Worm (Caenorhabditis elegans): Measurements from ENCODE around the gene puf-9.

The puf-9 gene

DNA sequence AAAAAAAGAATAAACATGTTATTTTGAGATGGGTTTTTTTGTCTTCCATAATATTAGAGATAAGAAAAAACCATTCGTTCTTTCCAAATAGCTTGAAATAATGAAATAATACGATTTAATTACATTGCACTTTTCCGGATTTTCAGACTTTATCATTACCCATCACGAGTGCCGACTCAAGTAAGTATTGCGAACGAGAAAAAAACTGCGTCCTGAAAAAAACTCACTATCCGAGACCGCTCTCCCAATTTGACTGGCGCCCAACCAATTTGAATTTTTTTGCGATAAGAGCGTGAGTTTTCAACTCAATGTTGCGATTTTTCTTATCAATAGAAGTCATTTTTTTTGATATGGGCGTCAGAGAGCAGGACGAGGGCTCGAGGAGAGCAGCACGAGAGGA lies 28.4 kb upstream of the puf-9 start:
- TF ChIP-seq F13H6.1 (tag; optimal IDR thresholded peaks at IDR 0.05) (peak; percentile 37), sma-9 (GFP tag; optimal IDR thresholded peaks at IDR 0.05) (no peak), sma-9 (tag; optimal IDR thresholded peaks at IDR 0.05) (no peak), crh-2 (tag; optimal IDR thresholded peaks at IDR 0.05) (peak; percentile 23), ZK546.5 (tag; optimal IDR thresholded peaks at IDR 0.05) (no peak), lin-13 (GFP tag; optimal IDR thresholded peaks at IDR 0.05) (no peak), ztf-1 (GFP tag; conservative IDR thresholded peaks at IDR 0.05) (no peak), nhr-21 (tag; optimal IDR thresholded peaks at IDR 0.05) (no peak), R02D3.7 (tag; optimal IDR thresholded peaks at IDR 0.05) (no peak), gmeb-1 (tag; optimal IDR thresholded peaks at IDR 0.05) (peak; percentile 2), fos-1 (tag; optimal IDR thresholded peaks at IDR 0.05) (peak; percentile 54), mab-5 (tag; optimal IDR thresholded peaks at IDR 0.05) (no peak), ceh-16 (tag; optimal IDR thresholded peaks at IDR 0.05) (no peak)

DNA sequence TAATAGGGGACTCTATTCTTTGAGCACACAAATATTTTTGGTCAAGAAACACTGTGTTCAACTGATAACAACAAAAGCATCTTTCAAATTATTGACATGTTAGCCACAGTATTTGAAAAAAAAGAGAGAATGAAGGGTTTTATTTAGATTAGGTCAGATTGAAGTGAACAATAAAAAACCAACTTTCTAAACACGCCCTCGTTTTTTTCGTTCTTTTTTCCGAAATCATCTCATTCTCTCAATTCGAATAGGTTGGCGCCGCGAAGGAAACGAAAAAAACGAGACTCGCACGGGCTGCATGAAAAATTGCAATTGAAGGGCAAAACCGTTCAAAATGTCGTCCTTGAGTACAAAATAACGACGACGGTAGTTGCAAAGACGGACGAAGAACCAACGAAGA lies 27.1 kb upstream of the puf-9 start:
- TF ChIP-seq F13H6.1 (tag; optimal IDR thresholded peaks at IDR 0.05) (no peak), sma-3 (GFP tag; optimal IDR thresholded peaks at IDR 0.05) (no peak), lsy-2 (tag; optimal IDR thresholded peaks at IDR 0.05) (no peak), mbf-1 (tag; optimal IDR thresholded peaks at IDR 0.05) (no peak), nhr-21 (tag; optimal IDR thresholded peaks at IDR 0.05) (no peak), nhr-77 (tag; optimal IDR thresholded peaks at IDR 0.05) (no peak), nhr-12 (tag; optimal IDR thresholded peaks at IDR 0.05) (no peak), nhr-25 (tag; optimal IDR thresholded peaks at IDR 0.05) (peak; percentile 17), blmp-1 (tag; optimal IDR thresholded peaks at IDR 0.05; ENCODE audit: insufficient read depth) (peak; percentile 24), sma-9 (GFP tag; optimal IDR thresholded peaks at IDR 0.05) (no peak), sma-9 (tag; optimal IDR thresholded peaks at IDR 0.05) (no peak), elt-3 (tag; optimal IDR thresholded peaks at IDR 0.05) (no peak)

DNA sequence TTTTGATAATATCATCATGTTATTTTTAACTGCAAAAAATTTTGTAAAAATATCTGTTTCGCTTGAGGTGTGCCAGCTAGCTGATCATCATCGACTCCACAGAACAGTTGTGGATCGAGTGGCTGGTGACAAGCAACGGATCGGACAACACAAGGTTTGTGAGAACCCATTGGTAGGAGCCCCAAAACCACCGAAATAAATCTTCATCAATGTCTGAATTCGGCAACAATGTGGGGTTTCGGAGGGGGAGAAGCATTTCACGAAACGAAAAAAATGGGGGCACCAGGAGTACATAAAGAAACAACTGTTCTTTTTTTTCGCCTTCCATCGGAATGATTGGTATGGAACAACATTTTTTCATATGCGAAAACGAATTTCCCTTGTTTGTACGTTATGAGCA lies 26.0 kb upstream of the puf-9 start:
- TF ChIP-seq sem-4 (tag; optimal IDR thresholded peaks at IDR 0.05) (peak; percentile 46), mbf-1 (tag; optimal IDR thresholded peaks at IDR 0.05) (no peak), mdl-1 (tag; optimal IDR thresholded peaks at IDR 0.05) (no peak), snpc-4 (tag; optimal IDR thresholded peaks at IDR 0.05) (no peak), F13H6.1 (tag; optimal IDR thresholded peaks at IDR 0.05) (peak; percentile 75), ama-1 (optimal IDR thresholded peaks at IDR 0.05) (no peak), dmd-4 (tag; optimal IDR thresholded peaks at IDR 0.05) (no peak), sma-9 (GFP tag; optimal IDR thresholded peaks at IDR 0.05) (peak; percentile 0), sma-9 (tag; optimal IDR thresholded peaks at IDR 0.05) (no peak), lsy-2 (tag; optimal IDR thresholded peaks at IDR 0.05) (peak in 1 of 2 experiments; percentile 7), fos-1 (tag; optimal IDR thresholded peaks at IDR 0.05) (no peak), nhr-12 (tag; optimal IDR thresholded peaks at IDR 0.05) (no peak), ceh-82 (tag; optimal IDR thresholded peaks at IDR 0.05) (no peak), ceh-16 (tag; optimal IDR thresholded peaks at IDR 0.05) (no peak), elt-1 (tag; optimal IDR thresholded peaks at IDR 0.05) (no peak), aly-2 (tag; optimal IDR thresholded peaks at IDR 0.05) (no peak), lin-13 (GFP tag; optimal IDR thresholded peaks at IDR 0.05) (no peak), crh-2 (tag; optimal IDR thresholded peaks at IDR 0.05) (no peak), mab-5 (tag; optimal IDR thresholded peaks at IDR 0.05) (peak; percentile 87), C34F6.9 (tag; optimal IDR thresholded peaks at IDR 0.05) (no peak), lin-11 (tag; optimal IDR thresholded peaks at IDR 0.05) (no peak)

DNA sequence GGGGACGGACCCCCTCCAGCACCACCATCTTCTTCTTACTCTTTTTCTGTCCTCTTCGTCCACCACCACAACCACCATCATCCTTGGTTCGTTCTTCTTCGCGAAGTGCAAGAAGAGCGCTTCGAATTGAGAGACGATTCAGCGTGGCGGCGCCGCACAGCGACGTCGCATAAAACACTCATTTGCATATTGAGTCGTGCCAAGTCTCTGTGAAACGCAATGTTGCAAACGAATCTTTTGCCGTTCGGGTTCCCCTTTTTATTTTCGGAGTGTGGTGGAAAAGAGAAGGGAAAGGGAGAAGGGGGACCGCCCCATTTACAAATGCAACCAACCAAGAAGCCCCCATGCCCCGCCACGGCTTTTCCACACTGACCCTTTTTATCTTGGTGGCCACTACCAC lies 25.0 kb upstream of the puf-9 start:
- TF ChIP-seq blmp-1 (tag; optimal IDR thresholded peaks at IDR 0.05; ENCODE audit: insufficient read depth) (no peak), lin-13 (GFP tag; optimal IDR thresholded peaks at IDR 0.05) (no peak), C34F6.9 (tag; optimal IDR thresholded peaks at IDR 0.05) (peak; percentile 23), F13H6.1 (tag; optimal IDR thresholded peaks at IDR 0.05) (peak; percentile 73), sem-4 (tag; optimal IDR thresholded peaks at IDR 0.05) (peak; percentile 43), lsy-2 (tag; optimal IDR thresholded peaks at IDR 0.05) (peak in 1 of 2 experiments; percentile 3), nhr-11 (tag; optimal IDR thresholded peaks at IDR 0.05) (no peak), elt-3 (tag; optimal IDR thresholded peaks at IDR 0.05) (no peak), unc-55 (GFP tag; optimal IDR thresholded peaks at IDR 0.05) (peak; percentile 69), egl-27 (tag; optimal IDR thresholded peaks at IDR 0.05) (no peak), ceh-16 (tag; optimal IDR thresholded peaks at IDR 0.05) (no peak), peb-1 (tag; optimal IDR thresholded peaks at IDR 0.05) (no peak), lin-11 (tag; optimal IDR thresholded peaks at IDR 0.05) (no peak), crh-2 (tag; optimal IDR thresholded peaks at IDR 0.05) (peak; percentile 17), nhr-10 (tag; optimal IDR thresholded peaks at IDR 0.05) (no peak), Y55F3AM.14 (GFP tag; optimal IDR thresholded peaks at IDR 0.05) (peak; percentile 32), snpc-4 (tag; optimal IDR thresholded peaks at IDR 0.05) (no peak), lin-39 (tag; optimal IDR thresholded peaks at IDR 0.05) (peak; percentile 49), dmd-4 (tag; optimal IDR thresholded peaks at IDR 0.05) (no peak), fos-1 (tag; optimal IDR thresholded peaks at IDR 0.05) (no peak), nhr-77 (tag; optimal IDR thresholded peaks at IDR 0.05) (no peak), nhr-129 (tag; optimal IDR thresholded peaks at IDR 0.05) (no peak), mab-5 (tag; optimal IDR thresholded peaks at IDR 0.05) (peak; percentile 64), zag-1 (tag; optimal IDR thresholded peaks at IDR 0.05) (peak; percentile 56)
